Worm (Caenorhabditis elegans): ENCODE measurements around the gene ztf-31.
A peak's percentile ranks its signal among the peaks of the same experiment; 100 is the strongest.

The ztf-31 gene

ce11 chrIII:7278491-7278890 is 37.3 kb downstream of the ztf-31 start (continued):
- peak; percentile 54 for TF ChIP-seq zip-4 (GFP tag; optimal IDR thresholded peaks at IDR 0.05)
- TF ChIP-seq alr-1 (tag; optimal IDR thresholded peaks at IDR 0.05; ENCODE audit: borderline replicate concordance) = no peak
- no peak for TF ChIP-seq pqm-1 (tag; optimal IDR thresholded peaks at IDR 0.05)
- TF ChIP-seq vab-15 (tag; optimal IDR thresholded peaks at IDR 0.05) = no peak
- no peak for TF ChIP-seq ceh-90 (tag; optimal IDR thresholded peaks at IDR 0.05)
- no peak for TF ChIP-seq aly-2 (tag; optimal IDR thresholded peaks at IDR 0.05)
- TF ChIP-seq fos-1 (tag; optimal IDR thresholded peaks at IDR 0.05) = peak; percentile 64
- peak; percentile 57 for TF ChIP-seq snu-23 (GFP tag; optimal IDR thresholded peaks at IDR 0.05)
- TF ChIP-seq C34B4.2 (tag; optimal IDR thresholded peaks at IDR 0.05) = no peak
- no peak for TF ChIP-seq Y116A8C.19 (tag; optimal IDR thresholded peaks at IDR 0.05; ENCODE audit: borderline replicate concordance)
- TF ChIP-seq sup-37 (GFP tag; optimal IDR thresholded peaks at IDR 0.05) = no peak
- TF ChIP-seq nhr-12 (tag; optimal IDR thresholded peaks at IDR 0.05) = no peak
- no peak for TF ChIP-seq tlp-1 (tag; optimal IDR thresholded peaks at IDR 0.05)
- peak; percentile 2 for TF ChIP-seq tbx-2 (tag; optimal IDR thresholded peaks at IDR 0.05)
- no peak for TF ChIP-seq unc-62 (GFP tag; optimal IDR thresholded peaks at IDR 0.05)
- TF ChIP-seq ama-1 (optimal IDR thresholded peaks at IDR 0.05) = no peak
- peak; percentile 43 for TF ChIP-seq irx-1 (tag; optimal IDR thresholded peaks at IDR 0.05)
- TF ChIP-seq nhr-77 (tag; optimal IDR thresholded peaks at IDR 0.05) = no peak
- peak; percentile 48 for TF ChIP-seq nhr-90 (tag; optimal IDR thresholded peaks at IDR 0.05; ENCODE audit: poor library complexity)
- peak; percentile 51 for TF ChIP-seq xbp-1 (tag; optimal IDR thresholded peaks at IDR 0.05)
- no peak for TF ChIP-seq ztf-11 (tag; optimal IDR thresholded peaks at IDR 0.05)
- TF ChIP-seq ztf-4 (tag; optimal IDR thresholded peaks at IDR 0.05) = no peak
- TF ChIP-seq lsy-2 (tag; optimal IDR thresholded peaks at IDR 0.05) = peak; percentile 49 to 85
- no peak for TF ChIP-seq lir-3 (tag; optimal IDR thresholded peaks at IDR 0.05; ENCODE audit: poor library complexity)
- TF ChIP-seq blmp-1 (tag; optimal IDR thresholded peaks at IDR 0.05) = no peak
- TF ChIP-seq egl-13 (tag; optimal IDR thresholded peaks at IDR 0.05) = no peak
- TF ChIP-seq nhr-237 (tag; optimal IDR thresholded peaks at IDR 0.05) = no peak
- peak; percentile 39 to 71 for TF ChIP-seq efl-1 (optimal IDR thresholded peaks at IDR 0.05)
- TF ChIP-seq efl-1 (GFP tag; optimal IDR thresholded peaks at IDR 0.05 in 1 of 2) = peak; percentile 62 to 98
- TF ChIP-seq C16A3.4 (tag; optimal IDR thresholded peaks at IDR 0.05) = peak; percentile 78
- no peak for TF ChIP-seq ces-1 (GFP tag; optimal IDR thresholded peaks at IDR 0.05)
- TF ChIP-seq unc-30 (tag; optimal IDR thresholded peaks at IDR 0.05) = no peak
- peak; percentile 3 for TF ChIP-seq dsc-1 (tag; optimal IDR thresholded peaks at IDR 0.05)
- TF ChIP-seq nhr-11 (tag; optimal IDR thresholded peaks at IDR 0.05) = no peak
- no peak for TF ChIP-seq nhr-28 (tag; optimal IDR thresholded peaks at IDR 0.05)
- no peak for TF ChIP-seq hlh-4 (tag; optimal IDR thresholded peaks at IDR 0.05)
- peak in 2 of 3 experiments; percentile 58 to 61 for TF ChIP-seq ceh-82 (tag; optimal IDR thresholded peaks at IDR 0.05)
- TF ChIP-seq mab-9 (GFP tag; IDR thresholded peaks at IDR 0.05) = no peak
- TF ChIP-seq egl-27 (tag; optimal IDR thresholded peaks at IDR 0.05) = no peak
- no peak for TF ChIP-seq zag-1 (tag; optimal IDR thresholded peaks at IDR 0.05)
- TF ChIP-seq nhr-76 (tag; optimal IDR thresholded peaks at IDR 0.05) = no peak
- no peak for TF ChIP-seq efl-3 (GFP tag; optimal IDR thresholded peaks at IDR 0.05)
- no peak for TF ChIP-seq lin-39 (tag; optimal IDR thresholded peaks at IDR 0.05)
- TF ChIP-seq mep-1 (tag; optimal IDR thresholded peaks at IDR 0.05) = peak; percentile 26
- no peak for TF ChIP-seq fkh-10 (GFP tag; optimal IDR thresholded peaks at IDR 0.05)
- TF ChIP-seq nhr-19 (GFP tag; conservative IDR thresholded peaks at IDR 0.05) = peak; percentile 40; the same call in 1 of the 2 replicates
- peak; percentile 11 for TF ChIP-seq sox-4 (tag; optimal IDR thresholded peaks at IDR 0.05)
- TF ChIP-seq ets-5 (GFP tag; IDR thresholded peaks at IDR 0.05) = no peak
- no peak for TF ChIP-seq ceh-88 (GFP tag; IDR thresholded peaks at IDR 0.05)
